Worm (Caenorhabditis elegans) whole organism, young adult: ENCODE measurements around the gene nex-1.
A peak's percentile ranks its signal among the peaks of the same experiment; 100 is the strongest.

Experiments used
- C17E4.6 ChIP-seq: fragments of 200-800 bp; sonication (Bioruptor generic); IDR thresholded peaks from 2 replicates; pipeline ENCODE4 v1.3.6; 2022; ENCODE audit warnings: missing genetic modification reagents, missing genetic modification characterization, missing compliant biosample characterization
- F10E7.11 ChIP-seq: sonication (generic microtip); optimal IDR thresholded peaks from 2 replicates; lab custom pipeline; 2017; ENCODE audit warnings: mild to moderate bottlenecking, missing genetic modification characterization, moderate library complexity, missing compliant biosample characterization
- F33H1.4 ChIP-seq: fragments of 200-800 bp; sonication (Bioruptor generic); IDR thresholded peaks from 2 replicates; pipeline ENCODE4 v1.3.6; 2022; ENCODE audit warnings: missing genetic modification reagents, missing genetic modification characterization, missing compliant biosample characterization
- F37B4.10 ChIP-seq: fragments of 200-800 bp; sonication (Bioruptor generic); IDR thresholded peaks from 2 replicates; pipeline ENCODE4 v1.3.6; 2022; ENCODE audit warnings: missing genetic modification characterization, missing compliant biosample characterization
- F49E8.2 ChIP-seq: sonication (generic microtip); optimal IDR thresholded peaks from 3 replicates; lab custom pipeline; 2017; ENCODE audit warnings: missing genetic modification characterization, mild to moderate bottlenecking, missing compliant biosample characterization, antibody characterized with exemption, moderate library complexity; ENCODE audit not compliant: insufficient read depth
- F52B5.7 ChIP-seq: sonication (generic microtip); optimal IDR thresholded peaks from 2 replicates; lab custom pipeline; 2016; ENCODE audit warnings: mild to moderate bottlenecking, missing genetic modification characterization, missing compliant biosample characterization
- F57A8.1 ChIP-seq: fragments of 200-800 bp; sonication (Bioruptor generic); optimal IDR thresholded peaks from 2 replicates; lab custom pipeline; 2018; ENCODE audit warnings: mild to moderate bottlenecking, missing genetic modification characterization, moderate library complexity, missing compliant biosample characterization
- K11D2.4 ChIP-seq: fragments of 200-800 bp; sonication (Bioruptor generic); IDR thresholded peaks from 2 replicates; pipeline ENCODE4 v1.3.6; 2022; ENCODE audit warnings: missing genetic modification reagents, missing genetic modification characterization, missing compliant biosample characterization
- K12H6.12 ChIP-seq: fragments of 200-800 bp; sonication (Bioruptor generic); optimal IDR thresholded peaks from 2 replicates; lab custom pipeline; 2018; ENCODE audit warnings: mild to moderate bottlenecking, missing genetic modification characterization, missing compliant biosample characterization
- Y53F4B.3 ChIP-seq: fragments of 200-800 bp; sonication (Bioruptor generic); IDR thresholded peaks from 2 replicates; pipeline ENCODE4 v1.3.6; 2022; ENCODE audit warnings: missing genetic modification reagents, missing genetic modification characterization, missing compliant biosample characterization
- Y95B8A.8 ChIP-seq: fragments of 200-800 bp; sonication (Bioruptor generic); IDR thresholded peaks from 2 replicates; pipeline ENCODE4 v1.3.6; 2022; ENCODE audit warnings: missing genetic modification reagents, missing genetic modification characterization, missing compliant biosample characterization
- aptf-3 ChIP-seq: fragments of 200-800 bp; sonication (Bioruptor generic); IDR thresholded peaks from 2 replicates; pipeline ENCODE4 v1.3.6; 2022; ENCODE audit warnings: missing genetic modification characterization, missing compliant biosample characterization
- ccch-3 ChIP-seq: fragments of 200-800 bp; sonication (Bioruptor generic); optimal IDR thresholded peaks from 2 replicates; lab custom pipeline; 2018; ENCODE audit warnings: mild to moderate bottlenecking, missing genetic modification characterization, missing compliant biosample characterization
- ceh-58 ChIP-seq: fragments of 200-800 bp; sonication (Bioruptor generic); IDR thresholded peaks from 2 replicates; pipeline ENCODE4 v1.3.6; 2022; ENCODE audit warnings: missing genetic modification characterization, missing compliant biosample characterization
- dpff-1 ChIP-seq: sonication (generic microtip); optimal IDR thresholded peaks from 2 replicates; lab custom pipeline; 2017; ENCODE audit warnings: mild to moderate bottlenecking, missing genetic modification characterization, missing compliant biosample characterization
- dpl-1 ChIP-seq: fragments of 150-350 bp; optimal IDR thresholded peaks from 2 replicates; lab custom pipeline; 2014; ENCODE audit warnings: missing biosample characterization, missing genetic modification reagents, missing genetic modification characterization
- efl-1 ChIP-seq: fragments of 150-350 bp; optimal IDR thresholded peaks from 2 replicates; lab custom pipeline; 2014; ENCODE audit warnings: missing biosample characterization, missing genetic modification reagents, missing genetic modification characterization
- egl-18 ChIP-seq: fragments of 200-800 bp; sonication (Bioruptor generic); IDR thresholded peaks from 2 replicates; pipeline ENCODE4 v1.3.6; 2022; ENCODE audit warnings: missing genetic modification reagents, missing genetic modification characterization, missing compliant biosample characterization
- egl-44 ChIP-seq: fragments of 200-800 bp; sonication (Bioruptor generic); IDR thresholded peaks from 2 replicates; pipeline ENCODE4 v1.3.6; 2022; ENCODE audit warnings: missing genetic modification reagents, missing genetic modification characterization, missing compliant biosample characterization
- gei-17 ChIP-seq: fragments of 200-800 bp; sonication (Bioruptor generic); optimal IDR thresholded peaks from 2 replicates; lab custom pipeline; 2018; ENCODE audit warnings: mild to moderate bottlenecking, missing genetic modification characterization, missing compliant biosample characterization
- hlh-12 ChIP-seq: sonication (generic microtip); optimal IDR thresholded peaks from 2 replicates; lab custom pipeline; 2016; ENCODE audit warnings: missing genetic modification characterization, missing compliant biosample characterization
- hmg-1.2 ChIP-seq: fragments of 200-800 bp; sonication (Bioruptor generic); IDR thresholded peaks from 2 replicates; pipeline ENCODE4 v1.3.6; 2022; ENCODE audit warnings: missing genetic modification reagents, missing genetic modification characterization, missing compliant biosample characterization
- hsf-1 ChIP-seq: fragments of 200-800 bp; sonication (Bioruptor generic); IDR thresholded peaks from 2 replicates; pipeline ENCODE4 v1.3.6; 2022; ENCODE audit warnings: missing genetic modification reagents, missing genetic modification characterization, missing compliant biosample characterization
- lin-26 ChIP-seq: fragments of 200-800 bp; sonication (Bioruptor generic); IDR thresholded peaks from 2 replicates; pipeline ENCODE4 v1.3.6; 2022; ENCODE audit warnings: missing genetic modification reagents, missing genetic modification characterization, missing compliant biosample characterization
- lin-40 ChIP-seq: sonication (generic microtip); optimal IDR thresholded peaks from 2 replicates; lab custom pipeline; 2016; ENCODE audit warnings: missing genetic modification characterization, mild to moderate bottlenecking, missing compliant biosample characterization, missing genotype, missing genetic modification reagents
- lir-1 ChIP-seq: fragments of 200-800 bp; sonication (Bioruptor generic); conservative IDR thresholded peaks from 2 replicates; pipeline ENCODE4 v1.3.6; 2022; ENCODE audit warnings: missing genetic modification reagents, missing genetic modification characterization, missing compliant biosample characterization
- lsl-1 ChIP-seq: fragments of 200-800 bp; sonication (Bioruptor generic); optimal IDR thresholded peaks from 2 replicates; lab custom pipeline; 2018; ENCODE audit warnings: mild to moderate bottlenecking, missing genetic modification characterization, moderate library complexity, missing compliant biosample characterization
- madf-10 ChIP-seq: sonication (generic microtip); optimal IDR thresholded peaks from 2 replicates; lab custom pipeline; 2016; ENCODE audit warnings: mild to moderate bottlenecking, missing genetic modification characterization, missing compliant biosample characterization
- mcd-1 ChIP-seq: fragments of 200-800 bp; sonication (Bioruptor generic); IDR thresholded peaks from 2 replicates; pipeline ENCODE4 v1.3.6; 2022; ENCODE audit warnings: missing genetic modification reagents, missing genetic modification characterization, missing compliant biosample characterization
- mxl-1 ChIP-seq: sonication (generic microtip); optimal IDR thresholded peaks from 2 replicates; lab custom pipeline; 2016; ENCODE audit warnings: missing genetic modification characterization, missing compliant biosample characterization
- nhr-120 ChIP-seq: fragments of 200-800 bp; sonication (Bioruptor generic); IDR thresholded peaks from 2 replicates; pipeline ENCODE4 v1.3.6; 2022; ENCODE audit warnings: missing genetic modification characterization, missing compliant biosample characterization
- nhr-179 ChIP-seq: sonication (generic microtip); optimal IDR thresholded peaks from 2 replicates; lab custom pipeline; 2016; ENCODE audit warnings: mild to moderate bottlenecking, missing genetic modification characterization, missing compliant biosample characterization
- pha-4 ChIP-seq: fragments of 150-350 bp; sonication (generic microtip); optimal IDR thresholded peaks from 2 replicates; lab custom pipeline; 2014; ENCODE audit warnings: missing biosample characterization, missing genetic modification reagents, missing genetic modification characterization
- sdz-38 ChIP-seq: sonication (generic microtip); optimal IDR thresholded peaks from 2 replicates; lab custom pipeline; 2016; ENCODE audit warnings: missing genotype, missing genetic modification characterization, missing compliant biosample characterization
- sptf-2 ChIP-seq: fragments of 200-800 bp; sonication (Bioruptor generic); optimal IDR thresholded peaks from 2 replicates; lab custom pipeline; 2018; ENCODE audit warnings: mild to moderate bottlenecking, missing genetic modification characterization, missing compliant biosample characterization
- tbp1 ChIP-seq: fragments of 200-800 bp; sonication (Bioruptor generic); optimal IDR thresholded peaks from 2 replicates; lab custom pipeline; 2018; ENCODE audit warnings: mild to moderate bottlenecking, missing genetic modification characterization, missing compliant biosample characterization
- zim-3 ChIP-seq: sonication (generic microtip); optimal IDR thresholded peaks from 2 replicates; lab custom pipeline; 2017; ENCODE audit warnings: mild to moderate bottlenecking, missing genetic modification characterization, moderate library complexity, missing compliant biosample characterization
- ztf-3 ChIP-seq: fragments of 200-800 bp; sonication (Bioruptor generic); optimal IDR thresholded peaks from 2 replicates; lab custom pipeline; 2018; ENCODE audit warnings: mild to moderate bottlenecking, missing genetic modification characterization, missing compliant biosample characterization

The nex-1 gene

DNA sequence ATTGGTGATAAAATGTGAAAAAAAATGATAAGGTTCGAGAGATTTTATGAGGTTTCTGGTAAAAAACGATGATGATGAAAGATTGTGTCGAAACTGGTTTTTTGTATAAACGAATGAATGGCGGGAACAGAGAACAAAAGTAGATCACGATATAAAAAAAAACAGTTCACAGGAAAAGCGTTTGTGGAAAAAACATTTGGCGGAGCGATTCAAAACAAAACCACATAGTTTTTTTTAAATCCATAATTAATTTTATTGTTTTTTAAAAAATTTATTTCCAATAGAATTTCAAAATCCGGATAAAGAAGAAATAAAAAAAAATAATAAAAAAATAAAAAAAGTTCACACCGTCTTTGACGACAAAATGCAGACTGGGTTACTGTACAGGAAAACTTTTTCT lies 10.0 kb upstream of the nex-1 start, which contains the start of gene ZC155.4:
Gene ZC155.4 (minus strand): TSS at position 101 of the 400 bp plus-strand sequence.
- peak; percentile 42 for TF ChIP-seq efl-1 (GFP tag; lab: Kevin White, UChicago)
- TF ChIP-seq lsl-1 (GFP tag; lab: Kevin White, UChicago), result peak; percentile 67
- no peak for TF ChIP-seq F33H1.4 (GFP tag; lab: Robert Waterston, UW)

DNA sequence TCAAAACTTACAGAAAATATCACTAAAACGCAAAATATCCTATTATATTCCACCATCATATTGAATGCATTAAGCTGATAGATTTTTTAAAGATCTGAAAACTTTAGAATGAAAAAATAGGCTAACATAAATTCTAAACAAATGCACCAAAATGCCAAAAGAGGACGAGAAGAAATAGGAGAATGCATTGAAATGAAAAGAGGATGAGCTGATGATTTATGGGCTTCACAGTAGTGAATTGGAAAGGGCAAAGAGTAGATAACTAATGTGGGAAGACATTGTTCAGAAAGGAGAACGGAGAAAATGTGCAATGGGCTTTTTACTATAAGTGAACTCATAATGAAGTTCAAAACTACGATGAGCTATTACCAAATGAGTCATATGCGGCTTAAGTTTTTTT lies 7.9 kb upstream of the nex-1 start, which contains the start of gene cutl-19:
Gene cutl-19 (minus strand): TSS at position 101 of the 400 bp plus-strand sequence.
- TF ChIP-seq egl-44 (GFP tag; lab: Robert Waterston, UW) (no peak), lir-1 (GFP tag; lab: Robert Waterston, UW) (no peak), nhr-179 (no peak), hlh-12 (tag; lab: Kevin White, UChicago) (no peak), efl-1 (GFP tag; lab: Kevin White, UChicago) (no peak), mxl-1 (tag; lab: Kevin White, UChicago) (no peak), aptf-3 (GFP tag; lab: Robert Waterston, UW) (no peak), K11D2.4 (no peak), Y53F4B.3 (GFP tag; lab: Robert Waterston, UW) (no peak), sptf-2 (GFP tag; lab: Kevin White, UChicago) (no peak), gei-17 (GFP tag; lab: Kevin White, UChicago) (no peak), F52B5.7 (no peak), zim-3 (tag; lab: Kevin White, UChicago) (no peak), ceh-58 (GFP tag; lab: Robert Waterston, UW) (no peak), tbp1 (GFP tag; lab: Kevin White, UChicago) (no peak)

DNA sequence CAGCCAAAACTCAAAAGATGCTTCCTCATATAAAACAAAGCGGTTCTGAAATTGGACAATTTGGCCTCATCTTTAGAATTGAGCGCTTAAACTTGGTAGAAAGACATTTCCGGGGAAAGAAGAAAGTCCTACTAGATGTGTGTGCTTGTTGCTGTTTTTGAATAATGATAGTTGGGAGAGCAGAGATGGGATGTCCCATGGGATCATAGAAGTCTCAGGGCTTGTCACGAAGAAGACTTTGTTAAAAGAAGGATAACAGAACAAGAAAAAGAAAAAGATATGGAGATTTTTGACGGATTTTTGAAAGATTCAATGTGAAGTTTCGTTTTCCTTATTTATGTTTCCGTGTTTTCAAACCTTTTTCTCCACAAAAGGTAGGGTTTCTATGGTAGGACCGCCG lies 6.7 kb upstream of the nex-1 start, which contains the start of gene ZC155.2:
Gene ZC155.2 (plus strand): TSS at position 301 of the 400 bp plus-strand sequence.
- TF ChIP-seq F49E8.2 (tag; lab: Kevin White, UChicago) (no peak), hmg-1.2 (GFP tag; lab: Robert Waterston, UW) (no peak), efl-1 (GFP tag; lab: Kevin White, UChicago) (no peak), K12H6.12 (tag; lab: Kevin White, UChicago) (no peak), C17E4.6 (GFP tag; lab: Robert Waterston, UW) (no peak), F33H1.4 (GFP tag; lab: Robert Waterston, UW) (no peak), F37B4.10 (GFP tag; lab: Robert Waterston, UW) (no peak), F57A8.1 (GFP tag; lab: Kevin White, UChicago) (no peak), Y95B8A.8 (GFP tag; lab: Robert Waterston, UW) (no peak), mxl-1 (tag; lab: Kevin White, UChicago) (no peak), sdz-38 (no peak), ccch-3 (GFP tag; lab: Kevin White, UChicago) (no peak)

DNA sequence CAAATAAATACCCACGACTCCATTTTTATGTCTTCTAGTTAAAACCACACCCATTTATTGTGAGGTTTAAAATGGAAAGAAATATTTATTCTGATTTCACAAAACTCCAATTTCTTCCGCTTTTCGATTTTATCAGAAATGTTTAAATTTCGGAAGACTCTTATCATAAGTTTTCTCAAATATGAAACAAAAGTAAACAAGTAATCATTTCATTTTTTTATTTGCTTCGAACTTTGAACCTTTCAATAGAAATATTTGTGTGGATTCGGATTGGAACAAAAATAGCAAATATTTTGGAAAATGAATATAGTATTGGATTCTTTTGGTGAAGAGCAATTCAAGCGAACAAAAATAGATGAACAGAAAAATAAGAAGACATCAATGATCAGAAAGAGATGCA lies 3.6 kb upstream of the nex-1 start:
- TF ChIP-seq lin-26, result no peak
- TF ChIP-seq dpff-1 (tag; lab: Kevin White, UChicago), result no peak
- TF ChIP-seq F37B4.10 (GFP tag; lab: Robert Waterston, UW), result no peak
- no peak for TF ChIP-seq mcd-1
- no peak for TF ChIP-seq F10E7.11
- TF ChIP-seq lin-40 (tag; lab: Kevin White, UChicago), result no peak
- no peak for TF ChIP-seq nhr-120
- TF ChIP-seq pha-4 (tag; lab: Kevin White, UChicago), result no peak
- TF ChIP-seq ztf-3, result no peak
- no peak for TF ChIP-seq dpl-1 (GFP tag; lab: Kevin White, UChicago)
- TF ChIP-seq F52B5.7, result no peak
- TF ChIP-seq hsf-1, result no peak
- TF ChIP-seq madf-10, result no peak
- no peak for TF ChIP-seq egl-18
